Worm (Caenorhabditis elegans) whole organism, L4/young adult: ENCODE data around the gene H20E11.1.

ENCODE experiments used
- W03F9.2 ChIP-seq: fragments of 150-350 bp; optimal IDR thresholded peaks from 2 replicates; lab custom pipeline; 2014; ENCODE audit warnings: missing biosample characterization, missing genetic modification characterization
- him-1 ChIP-seq: sonication (generic microtip); optimal IDR thresholded peaks from 2 replicates; lab custom pipeline; 2016; ENCODE audit warnings: missing genotype, missing genetic modification reagents, missing genetic modification characterization, missing compliant biosample characterization

DNA sequence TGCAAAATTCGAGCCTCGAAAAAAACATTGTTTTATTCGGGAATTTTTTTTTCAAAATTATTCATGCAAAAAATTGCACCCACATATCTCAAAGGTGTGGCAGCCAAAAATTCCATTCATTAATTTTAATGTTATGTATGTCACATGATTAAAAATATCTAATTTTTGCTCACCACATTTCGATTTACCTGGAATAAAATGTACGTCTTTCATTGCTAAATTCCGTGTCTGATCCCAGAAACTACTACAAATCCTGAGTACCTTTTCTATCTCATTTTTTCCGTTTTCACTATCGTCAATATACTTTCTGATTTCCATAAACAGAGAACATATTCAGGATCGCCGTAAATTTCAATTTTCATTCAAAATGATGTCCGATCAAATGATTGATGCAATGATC is 43.0 kb downstream of the H20E11.1 start, which contains the start of gene srx-19:
- TF ChIP-seq W03F9.2 (no peak), him-1 (tag; lab: Kevin White, UChicago) (no peak)
